Worm (Caenorhabditis elegans) whole organism, mixed stage, embryonic: ENCODE results near the gene mct-6.

Source experiments
- M03D4.4 ChIP-seq: sonication (generic microtip); optimal IDR thresholded peaks from 2 replicates; lab custom pipeline; 2017; ENCODE audit warnings: mild to moderate bottlenecking, missing genetic modification characterization, missing compliant biosample characterization
- bed-3 ChIP-seq: fragments of 200-800 bp; sonication (Bioruptor generic); optimal IDR thresholded peaks from 3 replicates; lab custom pipeline; 2018; ENCODE audit warnings: mild to moderate bottlenecking, missing genetic modification characterization, moderate library complexity, missing compliant biosample characterization
- blmp-1 ChIP-seq: fragments of 150-350 bp; optimal IDR thresholded peaks from 2 replicates; lab custom pipeline; 2014; ENCODE audit warnings: missing biosample characterization, missing genetic modification characterization
- ceh-39 ChIP-seq: fragments of 150-350 bp; optimal IDR thresholded peaks from 2 replicates; lab custom pipeline; 2014; ENCODE audit warnings: missing biosample characterization, missing genetic modification characterization
- ceh-43 ChIP-seq: fragments of 200-800 bp; sonication (Bioruptor generic); optimal IDR thresholded peaks from 2 replicates; lab custom pipeline; 2018; ENCODE audit warnings: mild to moderate bottlenecking, missing genetic modification characterization, moderate library complexity, missing compliant biosample characterization
- ces-1 ChIP-seq: fragments of 150-350 bp; optimal IDR thresholded peaks from 2 replicates; lab custom pipeline; 2014; ENCODE audit warnings: missing biosample characterization, missing genetic modification reagents, missing genetic modification characterization
- cnd-1 ChIP-seq: fragments of 200-800 bp; sonication (Bioruptor generic); optimal IDR thresholded peaks from 2 replicates; lab custom pipeline; 2018; ENCODE audit warnings: mild to moderate bottlenecking, missing genetic modification characterization, missing compliant biosample characterization
- drap-1 ChIP-seq: fragments of 200-800 bp; sonication (Bioruptor generic); optimal IDR thresholded peaks from 3 replicates; lab custom pipeline; 2018; ENCODE audit warnings: mild to moderate bottlenecking, missing genetic modification characterization, missing compliant biosample characterization
- elt-1 ChIP-seq: sonication (generic microtip); optimal IDR thresholded peaks from 2 replicates; lab custom pipeline; 2017; ENCODE audit warnings: missing genetic modification characterization, mild to moderate bottlenecking, missing compliant biosample characterization, antibody characterized with exemption, moderate library complexity, borderline replicate concordance; ENCODE audit not compliant: insufficient read depth
- elt-3 ChIP-seq: fragments of 150-350 bp; optimal IDR thresholded peaks from 2 replicates; lab custom pipeline; 2014; ENCODE audit warnings: missing biosample characterization, missing genetic modification characterization
- flh-1 ChIP-seq: fragments of 200-800 bp; sonication (Bioruptor generic); optimal IDR thresholded peaks from 2 replicates; lab custom pipeline; 2018; ENCODE audit warnings: mild to moderate bottlenecking, missing genetic modification characterization, moderate library complexity, missing compliant biosample characterization
- ham-2 ChIP-seq: fragments of 200-800 bp; sonication (Bioruptor generic); optimal IDR thresholded peaks from 2 replicates; lab custom pipeline; 2018; ENCODE audit warnings: mild to moderate bottlenecking, missing genetic modification characterization, missing compliant biosample characterization
- hlh-1 ChIP-seq: fragments of 150-350 bp; optimal IDR thresholded peaks from 2 replicates; lab custom pipeline; 2014; ENCODE audit warnings: missing biosample characterization, missing genetic modification reagents, missing genetic modification characterization
- lin-13 ChIP-seq: fragments of 150-350 bp; optimal IDR thresholded peaks from 2 replicates; lab custom pipeline; 2014; ENCODE audit warnings: missing biosample characterization, missing genetic modification characterization
- lsy-2 ChIP-seq: fragments of 150-350 bp; optimal IDR thresholded peaks from 2 replicates; lab custom pipeline; 2014; ENCODE audit warnings: missing biosample characterization, missing genetic modification characterization
- mab-5 ChIP-seq: fragments of 150-350 bp; optimal IDR thresholded peaks from 2 replicates; lab custom pipeline; 2014; ENCODE audit warnings: missing biosample characterization, missing genetic modification characterization
- mep-1 ChIP-seq: fragments of 150-350 bp; optimal IDR thresholded peaks from 2 replicates; lab custom pipeline; 2017; ENCODE audit warnings: missing biosample characterization, missing genetic modification reagents, missing genetic modification characterization, inconsistent platforms
- mls-2 ChIP-seq: sonication (generic microtip); optimal IDR thresholded peaks from 2 replicates; lab custom pipeline; 2016; ENCODE audit warnings: mild to moderate bottlenecking, missing genetic modification characterization, moderate library complexity, missing compliant biosample characterization
- nhr-2 ChIP-seq: fragments of 150-350 bp; optimal IDR thresholded peaks from 2 replicates; lab custom pipeline; 2014; ENCODE audit warnings: missing biosample characterization, missing genetic modification characterization
- nhr-237 ChIP-seq: fragments of 150-350 bp; optimal IDR thresholded peaks from 2 replicates; lab custom pipeline; 2014; ENCODE audit warnings: missing biosample characterization, missing genetic modification characterization
- nhr-28 ChIP-seq: fragments of 150-350 bp; optimal IDR thresholded peaks from 2 replicates; lab custom pipeline; 2014; ENCODE audit warnings: missing biosample characterization, missing genetic modification characterization
- nhr-76 ChIP-seq: sonication (generic microtip); optimal IDR thresholded peaks from 2 replicates; lab custom pipeline; 2017; ENCODE audit warnings: missing biosample characterization, missing genetic modification characterization
- pha-4 ChIP-seq: fragments of 150-350 bp; optimal IDR thresholded peaks from 2 replicates; lab custom pipeline; 2018; ENCODE audit warnings: missing biosample characterization, missing genetic modification reagents, missing genetic modification characterization
- sem-2 ChIP-seq: fragments of 200-800 bp; sonication (Bioruptor generic); optimal IDR thresholded peaks from 2 replicates; lab custom pipeline; 2018; ENCODE audit warnings: mild to moderate bottlenecking, missing genetic modification characterization, missing compliant biosample characterization
- snpc-4 ChIP-seq: fragments of 150-350 bp; optimal IDR thresholded peaks from 2 replicates; lab custom pipeline; 2014; ENCODE audit warnings: missing biosample characterization, missing genetic modification characterization
- sptf-1 ChIP-seq: sonication (generic microtip); optimal IDR thresholded peaks from 2 replicates; lab custom pipeline; 2017; ENCODE audit warnings: mild to moderate bottlenecking, missing genetic modification characterization, moderate library complexity, missing compliant biosample characterization
- tbx-8 ChIP-seq: fragments of 200-800 bp; sonication (Bioruptor generic); optimal IDR thresholded peaks from 2 replicates; lab custom pipeline; 2018; ENCODE audit warnings: mild to moderate bottlenecking, missing genetic modification characterization, moderate library complexity, missing compliant biosample characterization
- unc-120 ChIP-seq: sonication (generic microtip); optimal IDR thresholded peaks from 2 replicates; lab custom pipeline; 2017; ENCODE audit warnings: missing genetic modification characterization, missing compliant biosample characterization; ENCODE audit not compliant: poor library complexity, severe bottlenecking
- unc-39 ChIP-seq: fragments of 150-350 bp; optimal IDR thresholded peaks from 2 replicates; lab custom pipeline; 2014; ENCODE audit warnings: missing biosample characterization, missing genetic modification characterization
- unc-62 ChIP-seq: fragments of 150-350 bp; optimal IDR thresholded peaks from 2 replicates; lab custom pipeline; 2014; ENCODE audit warnings: missing biosample characterization, missing genetic modification reagents, missing genetic modification characterization
- ztf-11 ChIP-seq: fragments of 150-350 bp; optimal IDR thresholded peaks from 2 replicates; lab custom pipeline; 2014; ENCODE audit warnings: missing biosample characterization, missing genetic modification characterization

mct-6 gene

ce11 chrX:16809689-16810088 lies 39.4 kb upstream of the mct-6 start:
- no peak for TF ChIP-seq sptf-1 (tag; lab: Kevin White, UChicago)
- no peak for TF ChIP-seq drap-1 (GFP tag; lab: Kevin White, UChicago)
- no peak for TF ChIP-seq nhr-2 (tag; lab: Kevin White, UChicago)
- no peak for TF ChIP-seq unc-62
- no peak for TF ChIP-seq unc-120 (tag; lab: Kevin White, UChicago)
- TF ChIP-seq hlh-1, result no peak
- TF ChIP-seq bed-3 (GFP tag; lab: Kevin White, UChicago), result no peak
- TF ChIP-seq lsy-2 (tag; lab: Kevin White, UChicago), result no peak
- no peak for TF ChIP-seq ceh-39 (tag; lab: Kevin White, UChicago)
- TF ChIP-seq flh-1 (GFP tag; lab: Kevin White, UChicago), result no peak
- no peak for TF ChIP-seq mls-2
- TF ChIP-seq snpc-4, result no peak
- no peak for TF ChIP-seq ceh-43 (GFP tag; lab: Kevin White, UChicago)
- TF ChIP-seq ces-1 (GFP tag; lab: Kevin White, UChicago), result no peak
- no peak for TF ChIP-seq mab-5 (tag; lab: Kevin White, UChicago)
- no peak for TF ChIP-seq ztf-11 (tag; lab: Kevin White, UChicago)
- no peak for TF ChIP-seq mep-1
- no peak for TF ChIP-seq elt-3 (tag; lab: Kevin White, UChicago)
- no peak for TF ChIP-seq nhr-76 (tag; lab: Kevin White, UChicago)
- TF ChIP-seq, all 35 proteins: peak for 0

- TF ChIP-seq elt-3 (tag; lab: Kevin White, UChicago), result no peak
- TF ChIP-seq nhr-28 (tag; lab: Kevin White, UChicago), result no peak
- no peak for TF ChIP-seq ceh-43 (GFP tag; lab: Kevin White, UChicago)
- TF ChIP-seq sptf-1 (tag; lab: Kevin White, UChicago), result no peak
- TF ChIP-seq mls-2, result no peak
- TF ChIP-seq ham-2 (GFP tag; lab: Kevin White, UChicago), result no peak
- TF ChIP-seq ztf-11 (tag; lab: Kevin White, UChicago), result no peak
- no peak for TF ChIP-seq mep-1
- TF ChIP-seq blmp-1 (tag; lab: Kevin White, UChicago), result no peak
- TF ChIP-seq drap-1 (GFP tag; lab: Kevin White, UChicago), result no peak
- TF ChIP-seq hlh-1, result no peak
- no peak for TF ChIP-seq flh-1 (GFP tag; lab: Kevin White, UChicago)
- no peak for TF ChIP-seq elt-1 (tag; lab: Kevin White, UChicago)
Observed at ce11 chrX:16808526-16808925, 38.2 kb upstream of the mct-6 start.

DNA sequence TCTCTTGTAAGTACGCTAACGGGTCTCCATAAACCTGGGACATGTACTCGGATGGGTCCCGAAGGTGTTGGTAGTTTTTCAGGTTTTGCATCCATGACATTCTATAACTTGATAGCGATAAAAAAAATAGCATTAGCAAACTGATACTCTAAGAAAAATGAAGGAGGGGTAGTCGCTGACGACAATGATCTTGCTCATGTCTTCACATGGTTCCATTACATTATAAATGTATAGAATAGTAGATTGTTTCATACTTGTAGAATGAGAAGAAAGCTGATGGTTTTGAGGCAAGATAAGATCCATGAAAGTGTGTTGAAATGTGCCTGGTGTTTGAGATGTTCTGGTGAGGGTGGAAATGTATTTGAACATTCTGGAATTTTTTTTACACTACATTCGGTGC lies 36.7 kb upstream of the mct-6 start, which contains the start of gene mec-4:
TSS of gene mec-4 (minus strand) at position 101 of the 400 bp plus-strand sequence.
- no peak for TF ChIP-seq mab-5 (tag; lab: Kevin White, UChicago)
- no peak for TF ChIP-seq nhr-237 (tag; lab: Kevin White, UChicago)
- TF ChIP-seq M03D4.4 (tag; lab: Kevin White, UChicago), result no peak
- TF ChIP-seq mls-2, result no peak
- no peak for TF ChIP-seq flh-1 (GFP tag; lab: Kevin White, UChicago)
- TF ChIP-seq nhr-28 (tag; lab: Kevin White, UChicago), result no peak
- TF ChIP-seq cnd-1 (tag; lab: Kevin White, UChicago), result no peak
- no peak for TF ChIP-seq snpc-4

ce11 chrX:16803545-16803944 lies 33.2 kb upstream of the mct-6 start:
- TF ChIP-seq cnd-1 (tag; lab: Kevin White, UChicago) (no peak), nhr-28 (tag; lab: Kevin White, UChicago) (no peak), sptf-1 (tag; lab: Kevin White, UChicago) (no peak), mab-5 (tag; lab: Kevin White, UChicago) (no peak), nhr-237 (tag; lab: Kevin White, UChicago) (no peak), tbx-8 (GFP tag; lab: Kevin White, UChicago) (no peak), elt-1 (tag; lab: Kevin White, UChicago) (no peak), ham-2 (GFP tag; lab: Kevin White, UChicago) (no peak), drap-1 (GFP tag; lab: Kevin White, UChicago) (no peak), unc-39 (tag; lab: Kevin White, UChicago) (no peak), sem-2 (no peak), lsy-2 (tag; lab: Kevin White, UChicago) (no peak), ces-1 (GFP tag; lab: Kevin White, UChicago) (no peak), pha-4 (tag; lab: Kevin White, UChicago) (no peak), lin-13 (tag; lab: Kevin White, UChicago) (no peak)
